Fruit fly (Drosophila melanogaster) whole organism, embryonic: ENCODE measurements around the gene Lip2.

Source experiments
- Ada2b ChIP-seq: fragments of 200-800 bp; sonication (Bioruptor generic); IDR thresholded peaks from 2 replicates; pipeline ENCODE4 v1.3.6; 2022; ENCODE audit warnings: missing biosample characterization, missing genetic modification characterization
- B-H2 ChIP-seq: fragments of 200-800 bp; sonication (Bioruptor generic); optimal IDR thresholded peaks from 2 replicates; lab custom pipeline; 2018; ENCODE audit warnings: missing biosample characterization, mild to moderate bottlenecking, missing genetic modification characterization
- CG10274 ChIP-seq: fragments of 200-800 bp; sonication (Bioruptor generic); optimal IDR thresholded peaks from 3 replicates; lab custom pipeline; 2017; ENCODE audit warnings: missing biosample characterization, mild to moderate bottlenecking, missing genetic modification characterization
- CG11093 ChIP-seq: fragments of 200-800 bp; sonication (Bioruptor generic); IDR thresholded peaks from 3 replicates; pipeline ENCODE4 v1.3.6; 2022; ENCODE audit warnings: missing biosample characterization, missing genetic modification characterization
- CG11696 ChIP-seq: fragments of 200-800 bp; sonication (Bioruptor generic); IDR thresholded peaks from 2 replicates; pipeline ENCODE4 v1.3.6; 2022; ENCODE audit warnings: missing biosample characterization, missing genetic modification characterization
- CG14667 ChIP-seq: fragments of 200-800 bp; sonication (Bioruptor generic); IDR thresholded peaks from 2 replicates; pipeline ENCODE4 v1.3.6; 2022; ENCODE audit warnings: missing biosample characterization, missing genetic modification characterization
- CG17912 ChIP-seq: fragments of 200-800 bp; sonication (Bioruptor generic); optimal IDR thresholded peaks from 2 replicates; lab custom pipeline; 2018; ENCODE audit warnings: missing biosample characterization, mild to moderate bottlenecking, missing genetic modification characterization
- CG30403 ChIP-seq: fragments of 200-800 bp; sonication (Bioruptor generic); optimal IDR thresholded peaks from 3 replicates; lab custom pipeline; 2016; ENCODE audit warnings: missing biosample characterization, missing genetic modification characterization
- CG4424 ChIP-seq: fragments of 200-800 bp; sonication (Bioruptor generic); optimal IDR thresholded peaks from 3 replicates; lab custom pipeline; 2016; ENCODE audit warnings: missing biosample characterization, missing genetic modification characterization
- CG4820 ChIP-seq: fragments of 200-800 bp; sonication (Bioruptor generic); optimal IDR thresholded peaks from 3 replicates; lab custom pipeline; 2016; ENCODE audit warnings: missing biosample characterization, missing genetic modification characterization
- CG6175 ChIP-seq: fragments of 200-800 bp; sonication (Bioruptor generic); IDR thresholded peaks from 3 replicates; pipeline ENCODE4 v1.3.6; 2022; ENCODE audit warnings: missing biosample characterization, missing genetic modification characterization
- CG6854 ChIP-seq: fragments of 200-800 bp; sonication (Bioruptor generic); optimal IDR thresholded peaks from 3 replicates; lab custom pipeline; 2017; ENCODE audit warnings: missing biosample characterization, mild to moderate bottlenecking, missing genetic modification characterization
- CG7357 ChIP-seq: fragments of 200-800 bp; sonication (Bioruptor generic); IDR thresholded peaks from 3 replicates; pipeline ENCODE4 v1.3.6; 2022; ENCODE audit warnings: missing biosample characterization, missing genetic modification characterization
- CrebB ChIP-seq: fragments of 200-800 bp; sonication (Bioruptor generic); optimal IDR thresholded peaks from 3 replicates; lab custom pipeline; 2018; ENCODE audit warnings: missing biosample characterization, mild to moderate bottlenecking, missing genetic modification characterization
- Dbx ChIP-seq: fragments of 200-800 bp; sonication (Bioruptor generic); IDR thresholded peaks from 3 replicates; pipeline ENCODE4 v1.3.6; 2022; ENCODE audit warnings: missing biosample characterization, missing genetic modification characterization
- Dfd ChIP-seq, 2 experiments: fragments of >200 bp; optimal IDR thresholded peaks; 2 replicates each; lab custom pipeline; 2017; ENCODE audit warnings: missing biosample characterization in 2 of 2, missing genetic modification characterization in 2 of 2
- Dp ChIP-seq: fragments of 200-800 bp; sonication (Bioruptor generic); optimal IDR thresholded peaks from 2 replicates; lab custom pipeline; 2018; ENCODE audit warnings: missing biosample characterization, mild to moderate bottlenecking, missing genetic modification characterization, moderate library complexity
- Fer1 ChIP-seq: fragments of 200-800 bp; sonication (Bioruptor generic); optimal IDR thresholded peaks from 2 replicates; lab custom pipeline; 2017; ENCODE audit warnings: missing biosample characterization, mild to moderate bottlenecking, missing genetic modification characterization
- Fer2 ChIP-seq: fragments of 200-800 bp; sonication (Bioruptor generic); optimal IDR thresholded peaks from 2 replicates; lab custom pipeline; 2018; ENCODE audit warnings: missing biosample characterization, mild to moderate bottlenecking, missing genetic modification characterization, moderate library complexity
- GATAe ChIP-seq: fragments of 200-800 bp; sonication (Bioruptor generic); conservative IDR thresholded peaks from 2 replicates; pipeline ENCODE4 v1.3.6; 2022; ENCODE audit warnings: missing biosample characterization, missing genetic modification characterization
- Hr3 ChIP-seq: fragments of 200-800 bp; sonication (Bioruptor generic); optimal IDR thresholded peaks from 3 replicates; lab custom pipeline; 2016; ENCODE audit warnings: missing biosample characterization, missing genetic modification characterization
- Max ChIP-seq: fragments of 200-800 bp; sonication (Bioruptor generic); optimal IDR thresholded peaks from 2 replicates; lab custom pipeline; 2016; ENCODE audit warnings: missing biosample characterization, mild to moderate bottlenecking, missing genetic modification characterization
- Usf ChIP-seq: fragments of 200-800 bp; sonication (Bioruptor generic); optimal IDR thresholded peaks from 2 replicates; lab custom pipeline; 2017; ENCODE audit warnings: missing genotype, missing biosample characterization, missing genetic modification characterization
- ap ChIP-seq: fragments of 200-800 bp; sonication (Bioruptor generic); IDR thresholded peaks from 2 replicates; pipeline ENCODE4 v1.3.6; 2022; ENCODE audit warnings: missing biosample characterization, missing genetic modification characterization
- bab2 ChIP-seq: fragments of 200-800 bp; sonication (Bioruptor generic); optimal IDR thresholded peaks from 2 replicates; lab custom pipeline; 2016; ENCODE audit warnings: missing biosample characterization, missing genetic modification characterization
- bbx ChIP-seq: fragments of 200-800 bp; sonication (Bioruptor generic); IDR thresholded peaks from 2 replicates; pipeline ENCODE4 v1.3.6; 2022; ENCODE audit warnings: missing biosample characterization, missing genetic modification characterization; ENCODE audit not compliant: partially characterized antibody
- bcd ChIP-seq: fragments of 200-800 bp; sonication (Bioruptor generic); optimal IDR thresholded peaks from 2 replicates; lab custom pipeline; 2017; ENCODE audit warnings: missing biosample characterization, mild to moderate bottlenecking, missing genetic modification characterization
- chm ChIP-seq: fragments of 200-800 bp; sonication (Bioruptor generic); IDR thresholded peaks from 2 replicates; pipeline ENCODE4 v1.3.6; 2022; ENCODE audit warnings: missing biosample characterization, missing genetic modification characterization
- corto ChIP-seq: fragments of 200-800 bp; sonication (Bioruptor generic); optimal IDR thresholded peaks from 2 replicates; lab custom pipeline; 2016; ENCODE audit warnings: missing biosample characterization, mild to moderate bottlenecking, missing genetic modification characterization, moderate library complexity
- cwo ChIP-seq: fragments of 200-800 bp; sonication (Bioruptor generic); optimal IDR thresholded peaks from 3 replicates; lab custom pipeline; 2017; ENCODE audit warnings: missing biosample characterization, missing genetic modification characterization, mild to moderate bottlenecking, moderate library complexity, missing genetic modification reagents
- disco-r ChIP-seq: fragments of 200-800 bp; sonication (Bioruptor generic); optimal IDR thresholded peaks from 2 replicates; lab custom pipeline; 2016; ENCODE audit warnings: missing biosample characterization, missing genetic modification characterization
- fd96Cb ChIP-seq: fragments of 200-800 bp; sonication (Bioruptor generic); optimal IDR thresholded peaks from 2 replicates; lab custom pipeline; 2018; ENCODE audit warnings: missing biosample characterization, mild to moderate bottlenecking, missing genetic modification characterization, moderate library complexity
- fru ChIP-seq: fragments of >200 bp; optimal IDR thresholded peaks from 2 replicates; lab custom pipeline; 2017
- ftz-f1 ChIP-seq: fragments of 200-800 bp; sonication (Bioruptor generic); optimal IDR thresholded peaks from 2 replicates; lab custom pipeline; 2016; ENCODE audit warnings: missing biosample characterization, missing genetic modification characterization
- jing ChIP-seq: fragments of 200-800 bp; sonication (Bioruptor generic); optimal IDR thresholded peaks from 2 replicates; lab custom pipeline; 2018; ENCODE audit warnings: missing biosample characterization, mild to moderate bottlenecking, missing genetic modification characterization
- kah ChIP-seq: fragments of 200-800 bp; sonication (Bioruptor generic); optimal IDR thresholded peaks from 2 replicates; lab custom pipeline; 2018; ENCODE audit warnings: missing biosample characterization, mild to moderate bottlenecking, missing genetic modification characterization
- kni ChIP-seq: fragments of 200-800 bp; sonication (Bioruptor generic); optimal IDR thresholded peaks from 3 replicates; lab custom pipeline; 2017; ENCODE audit warnings: mild to moderate bottlenecking, missing biosample characterization, missing genetic modification reagents, missing genetic modification characterization
- lab ChIP-seq: fragments of 200-800 bp; sonication (Bioruptor generic); optimal IDR thresholded peaks from 3 replicates; lab custom pipeline; 2017; ENCODE audit warnings: missing biosample characterization, missing genetic modification characterization, mild to moderate bottlenecking, moderate library complexity, missing genetic modification reagents
- nmo ChIP-seq: fragments of 200-800 bp; sonication (Bioruptor generic); optimal IDR thresholded peaks from 2 replicates; lab custom pipeline; 2018; ENCODE audit warnings: missing biosample characterization, mild to moderate bottlenecking, missing genetic modification characterization, moderate library complexity
- p53 ChIP-seq: fragments of 200-800 bp; sonication (Bioruptor generic); optimal IDR thresholded peaks from 2 replicates; lab custom pipeline; 2016; ENCODE audit warnings: missing biosample characterization, missing genetic modification characterization
- prd ChIP-seq, 3 experiments: fragments of >200 bp in 2 of 3; fragments of 200-800 bp in 1 of 3; sonication (Bioruptor generic) in 1 of 3; optimal IDR thresholded peaks in 2 of 3; IDR thresholded peaks in 1 of 3; 2 replicates in 2 of 3; 3 replicates in 1 of 3; pipeline versions ENCODE4 v1.3.6 to Lab custom; 2017 to 2022; ENCODE audit warnings: missing biosample characterization in 1 of 3, missing genetic modification characterization in 1 of 3
- psq ChIP-seq: fragments of 200-800 bp; sonication (Bioruptor generic); optimal IDR thresholded peaks from 2 replicates; lab custom pipeline; 2017; ENCODE audit warnings: missing biosample characterization, missing genetic modification characterization
- sisA ChIP-seq: fragments of 200-800 bp; sonication (Bioruptor generic); IDR thresholded peaks from 2 replicates; pipeline ENCODE4 v1.3.6; 2022; ENCODE audit warnings: missing biosample characterization, missing genetic modification characterization
- tap ChIP-seq: fragments of 200-800 bp; optimal IDR thresholded peaks from 3 replicates; lab custom pipeline; 2019; ENCODE audit warnings: missing biosample characterization, mild to moderate bottlenecking, missing genetic modification characterization, moderate library complexity
- toy ChIP-seq: fragments of 200-800 bp; sonication (Bioruptor generic); IDR thresholded peaks from 2 replicates; pipeline ENCODE4 v1.3.6; 2022; ENCODE audit warnings: missing biosample characterization, missing genetic modification characterization
- trh ChIP-seq: fragments of 200-800 bp; sonication (Bioruptor generic); optimal IDR thresholded peaks from 2 replicates; lab custom pipeline; 2016; ENCODE audit warnings: missing biosample characterization, missing genetic modification characterization
- vnd ChIP-seq: fragments of 200-800 bp; sonication (Bioruptor generic); IDR thresholded peaks from 3 replicates; pipeline ENCODE4 v1.3.6; 2022; ENCODE audit warnings: missing biosample characterization, missing genetic modification characterization; ENCODE audit not compliant: partially characterized antibody
- wdn ChIP-seq: fragments of 200-800 bp; sonication (Bioruptor generic); IDR thresholded peaks from 2 replicates; pipeline ENCODE4 v1.3.6; 2022; ENCODE audit warnings: missing biosample characterization, missing genetic modification characterization
- yki ChIP-seq: fragments of >200 bp; optimal IDR thresholded peaks from 3 replicates; lab custom pipeline; 2018

Gene Lip2

dm6 chr2L:10751879-10752620 is 42.8 kb upstream of the Lip2 start (continued):
- TF ChIP-seq bbx (no peak), ap (GFP tag; lab: Robert Waterston, UW) (peak; percentile 52; the same call in 1 of the 2 replicates), fd96Cb (tag; lab: Kevin White, UChicago) (peak; percentile 76), tap (tag; lab: Kevin White, UChicago) (peak; percentile 62), corto (no peak), jing (peak; percentile 63), GATAe (no peak), CG14667 (GFP tag; lab: Robert Waterston, UW) (peak; percentile 25; the same call in 1 of the 2 replicates), CG7357 (GFP tag; lab: Robert Waterston, UW) (peak; percentile 48; the same call in 2 of the 3 replicates), psq (GFP tag; lab: Kevin White, UChicago) (peak; percentile 88), CG11696 (peak; percentile 84), CG11093 (peak; percentile 84), Fer2 (tag; lab: Kevin White, UChicago) (peak; percentile 62), CG4424 (peak; percentile 85), CG30403 (GFP tag; lab: Kevin White, UChicago) (peak; percentile 28), B-H2 (peak; percentile 3), p53 (GFP tag; lab: Kevin White, UChicago) (peak; percentile 82), ftz-f1 (GFP tag; lab: Kevin White, UChicago) (no peak), CG17912 (GFP tag; lab: Kevin White, UChicago) (peak; percentile 53), nmo (peak; percentile 56), vnd (GFP tag; lab: Robert Waterston, UW) (no peak), CG10274 (GFP tag; lab: Kevin White, UChicago) (peak; percentile 69), CG4820 (peak; percentile 82), CrebB (peak; percentile 87), prd (optimal IDR thresholded peaks at IDR 0.05; lab: Kevin White, UChicago) (no peak), prd (GFP tag; IDR thresholded peaks at IDR 0.05; lab: Robert Waterston, UW) (peak; percentile 66), fru (lab: Kevin White, UChicago) (no peak), kni (GFP tag; lab: Kevin White, UChicago) (peak; percentile 94), lab (peak; percentile 91), Max (GFP tag; lab: Kevin White, UChicago) (peak; percentile 81), Ada2b (peak; percentile 69; the same call in 1 of the 2 replicates), Dfd (GFP tag; optimal IDR thresholded peaks at IDR 0.05; lab: Kevin White, UChicago) (no peak), CG6175 (GFP tag; lab: Robert Waterston, UW) (peak; percentile 55; the same call in 1 of the 3 replicates), cwo (GFP tag; lab: Kevin White, UChicago) (peak; percentile 39), Dbx (no peak), Usf (peak; percentile 78), toy (no peak), bab2 (peak; percentile 98), chm (GFP tag; lab: Robert Waterston, UW) (peak; percentile 92; the same call in 1 of the 2 replicates), wdn (GFP tag; lab: Robert Waterston, UW) (peak; percentile 15; the same call in 1 of the 2 replicates), kah (GFP tag; lab: Kevin White, UChicago) (peak; percentile 68), disco-r (GFP tag; lab: Kevin White, UChicago) (peak; percentile 80), Hr3 (GFP tag; lab: Kevin White, UChicago) (peak; percentile 65), sisA (GFP tag; lab: Robert Waterston, UW) (no peak), Fer1 (GFP tag; lab: Kevin White, UChicago) (peak; percentile 79), bcd (GFP tag; lab: Kevin White, UChicago) (peak; percentile 88), trh (peak; percentile 88), CG6854 (GFP tag; lab: Kevin White, UChicago) (peak; percentile 75), yki (lab: Kevin White, UChicago) (no peak), Dp (no peak)
